Fruit fly (Drosophila melanogaster): Measurements from ENCODE around the gene CG8064.

Gene CG8064

dm6 chr3R:18301569-18301968 lies 18.1 kb downstream of the CG8064 start, which contains the start of gene Polr1E (continued):
- no peak for TF ChIP-seq CG1647 (GFP tag; optimal IDR thresholded peaks at IDR 0.05)
- TF ChIP-seq CG2116 (GFP tag; optimal IDR thresholded peaks at IDR 0.05): peak; percentile 65
- no peak for TF ChIP-seq wdn (GFP tag; IDR thresholded peaks at IDR 0.05)
- TF ChIP-seq zen (tag; optimal IDR thresholded peaks at IDR 0.05): no peak
- TF ChIP-seq inv (GFP tag; IDR thresholded peaks at IDR 0.05; ENCODE audit: partially characterized antibody): peak; percentile 57
- no peak for TF ChIP-seq CG7372 (GFP tag; IDR thresholded peaks at IDR 0.05)
- no peak for TF ChIP-seq NC2α (GFP tag; optimal IDR thresholded peaks at IDR 0.05)
- no peak for TF ChIP-seq ewg (GFP tag; optimal IDR thresholded peaks at IDR 0.05)
- TF ChIP-seq pros (GFP tag; optimal IDR thresholded peaks at IDR 0.05): no peak
- no peak for TF ChIP-seq Hmr (GFP tag; optimal IDR thresholded peaks at IDR 0.05)
- TF ChIP-seq sna (GFP tag; IDR thresholded peaks at IDR 0.05; ENCODE audit: partially characterized antibody): peak; percentile 35; the same call in 1 of the 2 replicates
- no peak for TF ChIP-seq pfk (GFP tag; optimal IDR thresholded peaks at IDR 0.05)
- TF ChIP-seq ac (GFP tag; optimal IDR thresholded peaks at IDR 0.05): no peak
- TF ChIP-seq fd102C (GFP tag; optimal IDR thresholded peaks at IDR 0.05): no peak
- no peak for TF ChIP-seq CG7556 (GFP tag; optimal IDR thresholded peaks at IDR 0.05)
- no peak for TF ChIP-seq HHEX (GFP tag; optimal IDR thresholded peaks at IDR 0.05)
- TF ChIP-seq dm (GFP tag; optimal IDR thresholded peaks at IDR 0.05): peak; percentile 99
- TF ChIP-seq gro (GFP tag; optimal IDR thresholded peaks at IDR 0.05): peak; percentile 57
- TF ChIP-seq cato (GFP tag; optimal IDR thresholded peaks at IDR 0.05; ENCODE audit: borderline replicate concordance): no peak
- no peak for TF ChIP-seq CG31388 (GFP tag; optimal IDR thresholded peaks at IDR 0.05)
- peak; percentile 79 for TF ChIP-seq CG6791 (GFP tag; IDR thresholded peaks at IDR 0.05; ENCODE audit: partially characterized antibody)
- TF ChIP-seq grau (tag; optimal IDR thresholded peaks at IDR 0.05): no peak
- TF ChIP-seq TFAM (GFP tag; optimal IDR thresholded peaks at IDR 0.05): no peak
- TF ChIP-seq CG6272 (GFP tag; IDR thresholded peaks at IDR 0.05): no peak
- no peak for TF ChIP-seq usp (GFP tag; optimal IDR thresholded peaks at IDR 0.05)
- no peak for TF ChIP-seq CG13424 (tag; optimal IDR thresholded peaks at IDR 0.05)
- TF ChIP-seq CG11247 (GFP tag; IDR thresholded peaks at IDR 0.05): no peak
- no peak for TF ChIP-seq CG10431 (GFP tag; optimal IDR thresholded peaks at IDR 0.05)
- TF ChIP-seq sr (GFP tag; IDR thresholded peaks at IDR 0.05): no peak
- TF ChIP-seq zfh2 (GFP tag; optimal IDR thresholded peaks at IDR 0.05): no peak
- TF ChIP-seq CG32767 (GFP tag; IDR thresholded peaks at IDR 0.05): no peak
- TF ChIP-seq ab (GFP tag; optimal IDR thresholded peaks at IDR 0.05): no peak
- no peak for TF ChIP-seq Six4 (GFP tag; optimal IDR thresholded peaks at IDR 0.05)
- no peak for TF ChIP-seq C15 (GFP tag; IDR thresholded peaks at IDR 0.05)
- TF ChIP-seq Vsx1 (GFP tag; optimal IDR thresholded peaks at IDR 0.05): no peak
- no peak for TF ChIP-seq bsh (GFP tag; optimal IDR thresholded peaks at IDR 0.05)
- no peak for TF ChIP-seq CG4730 (GFP tag; IDR thresholded peaks at IDR 0.05)
- no peak for TF ChIP-seq Dbx (GFP tag; IDR thresholded peaks at IDR 0.05)
- TF ChIP-seq CG12942 (GFP tag; optimal IDR thresholded peaks at IDR 0.05): no peak
- TF ChIP-seq CG10321 (GFP tag; IDR thresholded peaks at IDR 0.05): no peak
- peak; percentile 63; the same call in 1 of the 3 replicates for TF ChIP-seq CG2199 (GFP tag; IDR thresholded peaks at IDR 0.05)
- no peak for TF ChIP-seq tin (GFP tag; optimal IDR thresholded peaks at IDR 0.05)
- TF ChIP-seq PHDP (tag; optimal IDR thresholded peaks at IDR 0.05): no peak
- peak; percentile 98 for TF ChIP-seq cwo (GFP tag; optimal IDR thresholded peaks at IDR 0.05)
- TF ChIP-seq CG11093 (GFP tag; IDR thresholded peaks at IDR 0.05): no peak
- no peak for TF ChIP-seq shn (GFP tag; optimal IDR thresholded peaks at IDR 0.05)
- no peak for TF ChIP-seq CG17328 (GFP tag; IDR thresholded peaks at IDR 0.05)
- no peak for TF ChIP-seq pan (optimal IDR thresholded peaks at IDR 0.05)
- no peak for TF ChIP-seq pan (GFP tag; optimal IDR thresholded peaks at IDR 0.05 in 1 of 2, IDR thresholded peaks at IDR 0.05 in 1 of 2)
- TF ChIP-seq pzg (GFP tag; optimal IDR thresholded peaks at IDR 0.05): peak; percentile 87
- TF ChIP-seq ato (GFP tag; IDR thresholded peaks at IDR 0.05; ENCODE audit: partially characterized antibody): peak; percentile 75
- TF ChIP-seq NFAT (GFP tag; IDR thresholded peaks at IDR 0.05): no peak

All from whole organism, embryonic.